Worm (Caenorhabditis elegans) whole organism, mixed stage, embryonic: Measurements from ENCODE around the gene C38C3.4.

Experiments used
- ceh-39 ChIP-seq: fragments of 150-350 bp; optimal IDR thresholded peaks from 2 replicates; lab custom pipeline; 2014; ENCODE audit warnings: missing biosample characterization, missing genetic modification characterization
- elt-1 ChIP-seq: sonication (generic microtip); optimal IDR thresholded peaks from 2 replicates; lab custom pipeline; 2017; ENCODE audit warnings: missing genetic modification characterization, mild to moderate bottlenecking, missing compliant biosample characterization, antibody characterized with exemption, moderate library complexity, borderline replicate concordance; ENCODE audit not compliant: insufficient read depth
- ham-2 ChIP-seq: fragments of 200-800 bp; sonication (Bioruptor generic); optimal IDR thresholded peaks from 2 replicates; lab custom pipeline; 2018; ENCODE audit warnings: mild to moderate bottlenecking, missing genetic modification characterization, missing compliant biosample characterization
- lsy-2 ChIP-seq: fragments of 150-350 bp; optimal IDR thresholded peaks from 2 replicates; lab custom pipeline; 2014; ENCODE audit warnings: missing biosample characterization, missing genetic modification characterization
- mab-5 ChIP-seq: fragments of 150-350 bp; optimal IDR thresholded peaks from 2 replicates; lab custom pipeline; 2014; ENCODE audit warnings: missing biosample characterization, missing genetic modification characterization
- mls-2 ChIP-seq: sonication (generic microtip); optimal IDR thresholded peaks from 2 replicates; lab custom pipeline; 2016; ENCODE audit warnings: mild to moderate bottlenecking, missing genetic modification characterization, moderate library complexity, missing compliant biosample characterization
- nhr-28 ChIP-seq: fragments of 150-350 bp; optimal IDR thresholded peaks from 2 replicates; lab custom pipeline; 2014; ENCODE audit warnings: missing biosample characterization, missing genetic modification characterization
- nhr-76 ChIP-seq: sonication (generic microtip); optimal IDR thresholded peaks from 2 replicates; lab custom pipeline; 2017; ENCODE audit warnings: missing biosample characterization, missing genetic modification characterization
- pha-4 ChIP-seq: fragments of 150-350 bp; optimal IDR thresholded peaks from 2 replicates; lab custom pipeline; 2018; ENCODE audit warnings: missing biosample characterization, missing genetic modification reagents, missing genetic modification characterization
- snpc-4 ChIP-seq: fragments of 150-350 bp; optimal IDR thresholded peaks from 2 replicates; lab custom pipeline; 2014; ENCODE audit warnings: missing biosample characterization, missing genetic modification characterization
- unc-62 ChIP-seq: fragments of 150-350 bp; optimal IDR thresholded peaks from 2 replicates; lab custom pipeline; 2014; ENCODE audit warnings: missing biosample characterization, missing genetic modification reagents, missing genetic modification characterization
- ztf-11 ChIP-seq: fragments of 150-350 bp; optimal IDR thresholded peaks from 2 replicates; lab custom pipeline; 2014; ENCODE audit warnings: missing biosample characterization, missing genetic modification characterization

- no peak for TF ChIP-seq mab-5
- no peak for TF ChIP-seq ztf-11 (tag; lab: Kevin White, UChicago)
- TF ChIP-seq mls-2 = no peak
- no peak for TF ChIP-seq pha-4 (tag; lab: Kevin White, UChicago)
- TF ChIP-seq unc-62 (GFP tag; lab: Kevin White, UChicago) = no peak
- no peak for TF ChIP-seq ham-2 (GFP tag; lab: Kevin White, UChicago)
- TF ChIP-seq nhr-76 (tag; lab: Kevin White, UChicago) = no peak
- no peak for TF ChIP-seq snpc-4
- no peak for TF ChIP-seq nhr-28 (tag; lab: Kevin White, UChicago)
- no peak for TF ChIP-seq ceh-39 (tag; lab: Kevin White, UChicago)
- no peak for TF ChIP-seq elt-1 (tag; lab: Kevin White, UChicago)
- TF ChIP-seq lsy-2 (tag; lab: Kevin White, UChicago) = no peak
These were observed 13.9 kb downstream of the C38C3.4 start for ce11 chrV:1495752-1496151.
